Worm (Caenorhabditis elegans): ENCODE data around the gene Y51A2D.1.

The Y51A2D.1 gene

DNA sequence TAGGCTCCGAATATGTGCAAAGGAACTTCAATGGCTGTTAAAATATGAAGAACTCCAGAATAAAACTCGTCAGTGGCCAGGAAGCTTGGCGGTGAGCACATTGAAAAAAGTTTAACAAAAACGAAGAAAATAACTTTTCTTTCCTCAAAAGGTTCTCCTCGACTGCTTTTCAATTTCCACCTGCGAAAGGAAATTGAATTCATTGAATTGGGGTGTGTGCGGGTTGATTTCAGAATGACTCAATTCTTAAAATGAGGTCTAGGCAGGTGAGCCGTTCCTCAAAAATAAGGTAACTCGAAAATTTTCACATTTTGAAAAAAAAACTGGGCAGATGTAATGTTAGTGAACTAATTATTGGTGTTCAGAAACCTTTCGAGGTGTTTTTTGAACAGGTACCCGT is 35.2 kb upstream of the Y51A2D.1 start, which contains the start of gene srh-182:
Gene srh-182 (minus strand): TSS at position 101 of the 400 bp plus-strand sequence.
- TF ChIP-seq lin-26 (GFP tag; IDR thresholded peaks at IDR 0.05) (no peak), ceh-27 (GFP tag; optimal IDR thresholded peaks at IDR 0.05) (no peak), F55B11.4 (tag; optimal IDR thresholded peaks at IDR 0.05; ENCODE audit: borderline replicate concordance, insufficient read depth) (no peak), fkh-3 (tag; optimal IDR thresholded peaks at IDR 0.05) (no peak), attf-5 (GFP tag; optimal IDR thresholded peaks at IDR 0.05) (no peak), die-1 (tag; optimal IDR thresholded peaks at IDR 0.05) (no peak), attf-3 (GFP tag; conservative IDR thresholded peaks at IDR 0.05) (no peak), F22D6.2 (tag; optimal IDR thresholded peaks at IDR 0.05) (no peak), ceh-40 (GFP tag; IDR thresholded peaks at IDR 0.05) (no peak), F52B5.7 (tag; optimal IDR thresholded peaks at IDR 0.05) (no peak), mel-28 (tag; optimal IDR thresholded peaks at IDR 0.05; ENCODE audit: borderline replicate concordance) (no peak), sea-2 (GFP tag; IDR thresholded peaks at IDR 0.05) (no peak), B0035.1 (tag; optimal IDR thresholded peaks at IDR 0.05) (no peak), egrh-3 (GFP tag; IDR thresholded peaks at IDR 0.05) (no peak), mxl-1 (tag; optimal IDR thresholded peaks at IDR 0.05) (no peak), him-1 (tag; optimal IDR thresholded peaks at IDR 0.05) (no peak), chd-7 (tag; optimal IDR thresholded peaks at IDR 0.05) (no peak)

DNA sequence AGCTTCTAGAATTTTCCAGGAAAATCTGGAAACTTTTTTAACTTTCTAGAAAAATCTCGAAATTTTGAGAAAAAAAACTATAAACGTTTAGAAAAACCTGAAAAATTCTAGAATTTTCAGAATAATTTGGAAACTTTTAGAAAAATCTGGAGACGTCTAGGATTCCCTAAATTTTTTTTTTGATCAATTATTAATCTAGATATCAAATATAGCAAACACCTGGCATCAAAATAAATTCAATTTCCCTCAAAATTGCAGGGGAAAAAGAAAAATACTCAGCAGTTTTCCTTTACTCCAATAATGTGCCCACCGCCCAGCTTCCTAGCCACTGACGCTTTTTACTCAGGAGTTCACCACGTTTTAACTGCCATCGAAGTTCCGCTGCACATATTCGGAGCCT is 34.4 kb upstream of the Y51A2D.1 start, which contains the start of gene srh-181:
Gene srh-181 (plus strand): TSS at position 301 of the 400 bp plus-strand sequence.
- TF ChIP-seq Y53F4B.3 (GFP tag; IDR thresholded peaks at IDR 0.05) = no peak
- TF ChIP-seq lin-40 (tag; optimal IDR thresholded peaks at IDR 0.05) = no peak
- TF ChIP-seq ceh-58 (GFP tag; IDR thresholded peaks at IDR 0.05) = no peak
- TF ChIP-seq mes-4 (tag; optimal IDR thresholded peaks at IDR 0.05) = no peak
- no peak for TF ChIP-seq ztf-25 (GFP tag; IDR thresholded peaks at IDR 0.05)
- no peak for TF ChIP-seq K11D2.4 (GFP tag; IDR thresholded peaks at IDR 0.05)
- no peak for TF ChIP-seq tlf-1 (GFP tag; optimal IDR thresholded peaks at IDR 0.05)
- TF ChIP-seq aptf-3 (GFP tag; IDR thresholded peaks at IDR 0.05) = no peak
- no peak for TF ChIP-seq F39B2.1 (GFP tag; IDR thresholded peaks at IDR 0.05)
- TF ChIP-seq ZK185.1 (tag; optimal IDR thresholded peaks at IDR 0.05; ENCODE audit: poor library complexity, severe bottlenecking) = no peak
- TF ChIP-seq mcd-1 (GFP tag; IDR thresholded peaks at IDR 0.05) = no peak
- TF ChIP-seq hlh-12 (tag; optimal IDR thresholded peaks at IDR 0.05) = no peak

DNA sequence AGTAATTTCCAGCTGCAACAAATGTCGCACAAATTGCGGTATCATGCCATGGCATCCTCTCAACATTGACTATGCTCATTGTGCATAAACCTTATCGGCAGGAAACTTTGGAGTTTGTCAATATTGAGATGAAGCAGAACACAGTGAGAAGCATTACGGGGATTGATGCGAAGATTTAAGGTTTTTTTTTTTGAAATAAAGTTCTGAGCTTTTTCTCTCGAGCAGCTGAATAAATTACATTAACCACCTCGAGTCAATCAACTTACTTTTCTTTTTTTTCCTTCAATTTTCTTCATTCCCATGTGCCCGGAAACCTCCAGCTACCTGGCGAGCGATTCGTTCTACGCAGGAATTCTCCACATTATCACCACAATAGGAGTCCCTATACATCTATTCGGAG is 32.6 kb upstream of the Y51A2D.1 start, which contains the start of gene srh-179:
Gene srh-179 (plus strand): TSS at position 301 of the 400 bp plus-strand sequence.
- TF ChIP-seq aptf-2 (GFP tag; conservative IDR thresholded peaks at IDR 0.05) (no peak), ceh-58 (GFP tag; IDR thresholded peaks at IDR 0.05) (no peak), tlf-1 (GFP tag; optimal IDR thresholded peaks at IDR 0.05) (no peak), attf-5 (GFP tag; optimal IDR thresholded peaks at IDR 0.05) (no peak), mcd-1 (GFP tag; IDR thresholded peaks at IDR 0.05) (no peak), madf-10 (tag; optimal IDR thresholded peaks at IDR 0.05) (no peak), cebp-1 (GFP tag; IDR thresholded peaks at IDR 0.05) (no peak), cebp-1 (tag; optimal IDR thresholded peaks at IDR 0.05) (no peak), C17E4.6 (GFP tag; IDR thresholded peaks at IDR 0.05) (no peak), lin-54 (GFP tag; optimal IDR thresholded peaks at IDR 0.05) (no peak), unc-130 (GFP tag; optimal IDR thresholded peaks at IDR 0.05) (no peak), F55B11.4 (tag; optimal IDR thresholded peaks at IDR 0.05; ENCODE audit: borderline replicate concordance, insufficient read depth) (no peak)

DNA sequence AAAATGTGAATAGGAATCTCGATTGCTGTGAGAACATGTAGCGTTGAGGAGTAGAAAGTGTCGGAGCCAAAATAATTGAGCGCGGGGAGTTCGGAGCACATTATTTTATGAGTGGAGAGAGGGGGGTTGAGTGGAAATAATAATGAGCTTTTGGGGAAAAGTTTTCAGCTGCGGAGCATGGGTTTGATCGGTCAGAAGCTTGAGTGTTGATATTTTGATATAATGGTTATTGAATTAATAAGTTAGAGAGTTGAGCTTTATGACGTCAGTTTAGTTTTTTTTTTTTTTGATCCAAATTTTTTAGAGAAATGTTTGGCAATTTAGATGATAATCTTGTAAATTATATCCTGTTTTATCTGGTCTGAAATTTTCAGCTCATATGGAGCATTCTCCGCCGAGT is 28.4 kb upstream of the Y51A2D.1 start, which contains the start of gene srh-178:
Gene srh-178 (minus strand): TSS at position 101 of the 400 bp plus-strand sequence.
- no peak for TF ChIP-seq Y56A3A.18 (GFP tag; IDR thresholded peaks at IDR 0.05)
- no peak for TF ChIP-seq ets-4 (GFP tag; optimal IDR thresholded peaks at IDR 0.05)
- no peak for TF ChIP-seq F23B12.7 (tag; optimal IDR thresholded peaks at IDR 0.05; ENCODE audit: insufficient read depth)
- TF ChIP-seq efl-1 (GFP tag; optimal IDR thresholded peaks at IDR 0.05) = no peak
- TF ChIP-seq Y79H2A.3 (GFP tag; conservative IDR thresholded peaks at IDR 0.05) = no peak
- no peak for TF ChIP-seq mcd-1 (GFP tag; IDR thresholded peaks at IDR 0.05)
- no peak for TF ChIP-seq hlh-26 (GFP tag; conservative IDR thresholded peaks at IDR 0.05)
- no peak for TF ChIP-seq snpc-1.1 (tag; optimal IDR thresholded peaks at IDR 0.05; ENCODE audit: insufficient read depth)
- no peak for TF ChIP-seq him-1 (tag; optimal IDR thresholded peaks at IDR 0.05)
- TF ChIP-seq lin-26 (GFP tag; IDR thresholded peaks at IDR 0.05) = no peak
- no peak for TF ChIP-seq K12H6.12 (tag; optimal IDR thresholded peaks at IDR 0.05)
- TF ChIP-seq ztf-6 (GFP tag; IDR thresholded peaks at IDR 0.05) = no peak
- no peak for TF ChIP-seq ceh-58 (GFP tag; IDR thresholded peaks at IDR 0.05)
- TF ChIP-seq bed-1 (GFP tag; IDR thresholded peaks at IDR 0.05) = no peak
